Worm (Caenorhabditis elegans) whole organism, young adult: Measurements from ENCODE around the gene F58E2.2.

Experiments used
- C06A6.2 ChIP-seq: fragments of 200-800 bp; sonication (Bioruptor generic); conservative IDR thresholded peaks from 2 replicates; pipeline ENCODE4 v1.3.6; 2022; ENCODE audit warnings: missing genetic modification characterization, missing compliant biosample characterization
- ama-1 ChIP-seq, 3 experiments: fragments of 150-350 bp in 1 of 3; sonication (generic microtip) in 2 of 3; optimal IDR thresholded peaks; 2 replicates each; lab custom pipeline; 2014 to 2018; ENCODE audit warnings: missing biosample characterization in 2 of 3, missing genetic modification characterization in 2 of 3, missing genetic modification reagents in 2 of 3
- cebp-1 ChIP-seq, 2 experiments: fragments of 200-800 bp in 1 of 2; sonication (Bioruptor generic) in 1 of 2; sonication (generic microtip) in 1 of 2; IDR thresholded peaks in 1 of 2; optimal IDR thresholded peaks in 1 of 2; 2 replicates each; pipeline versions ENCODE4 v1.3.6 to Lab custom; 2017 to 2022; ENCODE audit warnings: missing compliant biosample characterization in 2 of 2, missing genetic modification characterization in 2 of 2, mild to moderate bottlenecking in 1 of 2, missing genetic modification reagents in 1 of 2, moderate library complexity in 1 of 2
- hlh-26 ChIP-seq: fragments of 200-800 bp; sonication (Bioruptor generic); conservative IDR thresholded peaks from 2 replicates; pipeline ENCODE4 v1.3.6; 2022; ENCODE audit warnings: missing genetic modification reagents, missing genetic modification characterization, missing compliant biosample characterization
- hmg-1.2 ChIP-seq: fragments of 200-800 bp; sonication (Bioruptor generic); IDR thresholded peaks from 2 replicates; pipeline ENCODE4 v1.3.6; 2022; ENCODE audit warnings: missing genetic modification reagents, missing genetic modification characterization, missing compliant biosample characterization
- nhr-120 ChIP-seq: fragments of 200-800 bp; sonication (Bioruptor generic); IDR thresholded peaks from 2 replicates; pipeline ENCODE4 v1.3.6; 2022; ENCODE audit warnings: missing genetic modification characterization, missing compliant biosample characterization
- snpc-4 ChIP-seq, 5 experiments: fragments of 150-350 bp in 1 of 5; sonication (generic microtip) in 4 of 5; optimal IDR thresholded peaks; 2 replicates each; lab custom pipeline; 2014 to 2018; ENCODE audit warnings: missing genetic modification characterization in 5 of 5, missing biosample characterization in 3 of 5, antibody characterized with exemption in 2 of 5, mild to moderate bottlenecking in 2 of 5, missing compliant biosample characterization in 2 of 5, missing genotype in 2 of 5, moderate library complexity in 2 of 5, missing genetic modification reagents in 1 of 5
- tlf-1 ChIP-seq: fragments of 200-800 bp; sonication (Bioruptor generic); optimal IDR thresholded peaks from 2 replicates; lab custom pipeline; 2018; ENCODE audit warnings: mild to moderate bottlenecking, missing genetic modification characterization, missing compliant biosample characterization
- zfh-2 ChIP-seq: fragments of 200-800 bp; sonication (Bioruptor generic); conservative IDR thresholded peaks from 2 replicates; pipeline ENCODE4 v1.3.6; 2022; ENCODE audit warnings: missing genetic modification reagents, missing genetic modification characterization, missing compliant biosample characterization

The F58E2.2 gene

ce11 chrIV:3519352-3519751 is 49.5 kb downstream of the F58E2.2 start:
- TF ChIP-seq hlh-26 (GFP tag; lab: Robert Waterston, UW) (no peak), ama-1 (optimal IDR thresholded peaks at IDR 0.05; lab: Kevin White, UChicago) (no peak), ama-1 (GFP tag; optimal IDR thresholded peaks at IDR 0.05; lab: Kevin White, UChicago) (no peak), snpc-4 (GFP tag; optimal IDR thresholded peaks at IDR 0.05; lab: Kevin White, UChicago) (peak; percentile 68), snpc-4 (tag; optimal IDR thresholded peaks at IDR 0.05; lab: Kevin White, UChicago) (peak; percentile 70 to 85 (median 84)), hmg-1.2 (GFP tag; lab: Robert Waterston, UW) (peak; percentile 99), tlf-1 (GFP tag; lab: Kevin White, UChicago) (no peak), C06A6.2 (GFP tag; lab: Robert Waterston, UW) (0 out of 2 replicates have a peak, but pooled peaks have one; percentile 26), nhr-120 (GFP tag; lab: Robert Waterston, UW) (no peak), cebp-1 (GFP tag; IDR thresholded peaks at IDR 0.05; lab: Robert Waterston, UW) (no peak), cebp-1 (tag; optimal IDR thresholded peaks at IDR 0.05; lab: Kevin White, UChicago) (peak; percentile 47), zfh-2 (GFP tag; lab: Robert Waterston, UW) (peak; percentile 63)
